Fruit fly (Drosophila melanogaster): ENCODE results near the gene CG42818.

Gene CG42818

dm6 chr2L:16275809-16276178, 34.1 kb downstream of the CG42818 start (continued):
- no peak for TF ChIP-seq CG4730 (GFP tag; IDR thresholded peaks at IDR 0.05)
- TF ChIP-seq lmd (GFP tag; IDR thresholded peaks at IDR 0.05): peak; percentile 51
- TF ChIP-seq Myb (GFP tag; optimal IDR thresholded peaks at IDR 0.05): no peak
- TF ChIP-seq shn (GFP tag; optimal IDR thresholded peaks at IDR 0.05): no peak
- peak; percentile 28 for TF ChIP-seq CG13424 (tag; optimal IDR thresholded peaks at IDR 0.05)
- no peak for TF ChIP-seq Fer2 (tag; optimal IDR thresholded peaks at IDR 0.05)
- no peak for TF ChIP-seq CG11085 (GFP tag; IDR thresholded peaks at IDR 0.05)
- TF ChIP-seq CG10267 (tag; optimal IDR thresholded peaks at IDR 0.05): peak; percentile 36
- TF ChIP-seq bbx (GFP tag; IDR thresholded peaks at IDR 0.05; ENCODE audit: partially characterized antibody): no peak
- TF ChIP-seq CHES-1-like (GFP tag; optimal IDR thresholded peaks at IDR 0.05): no peak
- TF ChIP-seq B-H1 (GFP tag; IDR thresholded peaks at IDR 0.05): peak; percentile 29; the same call in 1 of the 3 replicates
- TF ChIP-seq gsb-n (tag; optimal IDR thresholded peaks at IDR 0.05): peak; percentile 2
- no peak for TF ChIP-seq toy (GFP tag; IDR thresholded peaks at IDR 0.05)
- TF ChIP-seq CG31441 (GFP tag; IDR thresholded peaks at IDR 0.05): peak; percentile 61
- no peak for TF ChIP-seq Awh (GFP tag; IDR thresholded peaks at IDR 0.05)
- TF ChIP-seq run (tag; optimal IDR thresholded peaks at IDR 0.05): no peak
- no peak for TF ChIP-seq pfk (GFP tag; optimal IDR thresholded peaks at IDR 0.05)
- TF ChIP-seq CG34376 (GFP tag; optimal IDR thresholded peaks at IDR 0.05): no peak
- no peak for TF ChIP-seq CG16863 (GFP tag; optimal IDR thresholded peaks at IDR 0.05)
- no peak for TF ChIP-seq HmgZ (tag; optimal IDR thresholded peaks at IDR 0.05)
- TF ChIP-seq Doc3 (GFP tag; IDR thresholded peaks at IDR 0.05; ENCODE audit: partially characterized antibody): no peak
- no peak for TF ChIP-seq CG13624 (GFP tag; optimal IDR thresholded peaks at IDR 0.05)
- no peak for TF ChIP-seq Dll (GFP tag; IDR thresholded peaks at IDR 0.05; ENCODE audit: partially characterized antibody)
- TF ChIP-seq CG4360 (GFP tag; IDR thresholded peaks at IDR 0.05): peak; percentile 33; the same call in 1 of the 2 replicates
- TF ChIP-seq CG31224 (GFP tag; IDR thresholded peaks at IDR 0.05): no peak
- no peak for TF ChIP-seq CG3163 (GFP tag; optimal IDR thresholded peaks at IDR 0.05)
- no peak for TF ChIP-seq z (GFP tag; IDR thresholded peaks at IDR 0.05)
- TF ChIP-seq CG11695 (GFP tag; IDR thresholded peaks at IDR 0.05): 0 out of 3 replicates have a peak, but pooled peaks have one; percentile 51
- no peak for TF ChIP-seq dm (GFP tag; optimal IDR thresholded peaks at IDR 0.05)
- no peak for TF ChIP-seq HmgD (GFP tag; optimal IDR thresholded peaks at IDR 0.05)
- TF ChIP-seq CG1024 (GFP tag; IDR thresholded peaks at IDR 0.05): no peak
- TF ChIP-seq CG31365 (tag; optimal IDR thresholded peaks at IDR 0.05): no peak
- TF ChIP-seq gem (tag; optimal IDR thresholded peaks at IDR 0.05): peak; percentile 72
- TF ChIP-seq hb (GFP tag; IDR thresholded peaks at IDR 0.05; ENCODE audit: partially characterized antibody): no peak
- peak; percentile 46 for TF ChIP-seq Sox100B (GFP tag; optimal IDR thresholded peaks at IDR 0.05)
- peak; percentile 39 for TF ChIP-seq Dad (GFP tag; optimal IDR thresholded peaks at IDR 0.05)
- peak; percentile 29 for TF ChIP-seq sd (tag; optimal IDR thresholded peaks at IDR 0.05)
- no peak for TF ChIP-seq aop (GFP tag; IDR thresholded peaks at IDR 0.05)
- no peak for TF ChIP-seq CG18764 (GFP tag; optimal IDR thresholded peaks at IDR 0.05)
- peak; percentile 62; the same call in 1 of the 2 replicates for TF ChIP-seq Atf6 (GFP tag; IDR thresholded peaks at IDR 0.05)
- TF ChIP-seq twi (tag; optimal IDR thresholded peaks at IDR 0.05): no peak
- TF ChIP-seq CG16779 (GFP tag; IDR thresholded peaks at IDR 0.05): no peak
- no peak for TF ChIP-seq ab (GFP tag; optimal IDR thresholded peaks at IDR 0.05)
- no peak for TF ChIP-seq CG4617 (GFP tag; optimal IDR thresholded peaks at IDR 0.05; ENCODE audit: borderline replicate concordance)
- no peak for TF ChIP-seq slp2 (GFP tag; optimal IDR thresholded peaks at IDR 0.05)
- no peak for TF ChIP-seq CG15479 (GFP tag; optimal IDR thresholded peaks at IDR 0.05)
